Worm (Caenorhabditis elegans) whole organism, early embryonic: ENCODE measurements around the gene popl-1.

Experiments used
- B0310.2 ChIP-seq: sonication (generic microtip); optimal IDR thresholded peaks from 2 replicates; lab custom pipeline; 2016; ENCODE audit warnings: mild to moderate bottlenecking, missing genetic modification characterization, missing compliant biosample characterization
- F13C5.2 ChIP-seq: sonication (generic microtip); optimal IDR thresholded peaks from 2 replicates; lab custom pipeline; 2017; ENCODE audit warnings: mild to moderate bottlenecking, missing genetic modification characterization, inconsistent platforms, missing compliant biosample characterization
- aly-1 ChIP-seq: sonication (generic microtip); optimal IDR thresholded peaks from 2 replicates; lab custom pipeline; 2016; ENCODE audit warnings: missing genetic modification characterization, missing compliant biosample characterization
- ama-1 ChIP-seq: fragments of 150-350 bp; optimal IDR thresholded peaks from 2 replicates; lab custom pipeline; 2014
- ceh-13 ChIP-seq: fragments of 200-800 bp; sonication (Bioruptor generic); optimal IDR thresholded peaks from 2 replicates; lab custom pipeline; 2018; ENCODE audit warnings: mild to moderate bottlenecking, missing genetic modification characterization, missing compliant biosample characterization
- flt-1 ChIP-seq: fragments of 200-800 bp; sonication (Bioruptor generic); IDR thresholded peaks from 2 replicates; pipeline ENCODE4 v1.3.6; 2022; ENCODE audit warnings: missing genetic modification characterization, missing compliant biosample characterization
- hmg-4 ChIP-seq: fragments of 200-800 bp; sonication (Bioruptor generic); optimal IDR thresholded peaks from 2 replicates; lab custom pipeline; 2018; ENCODE audit warnings: mild to moderate bottlenecking, missing genetic modification characterization, missing compliant biosample characterization
- hnd-1 ChIP-seq: sonication (generic microtip); optimal IDR thresholded peaks from 2 replicates; lab custom pipeline; 2016; ENCODE audit warnings: missing genetic modification characterization, missing compliant biosample characterization
- pes-1 ChIP-seq: fragments of 200-800 bp; sonication (Bioruptor generic); IDR thresholded peaks from 2 replicates; pipeline ENCODE4 v1.3.6; 2022; ENCODE audit warnings: missing genetic modification reagents, missing genetic modification characterization, missing compliant biosample characterization
- scrt-1 ChIP-seq: fragments of 200-800 bp; sonication (Bioruptor generic); IDR thresholded peaks from 2 replicates; pipeline ENCODE4 v1.3.6; 2022; ENCODE audit warnings: missing genetic modification characterization, missing compliant biosample characterization
- sea-1 ChIP-seq: fragments of 200-800 bp; sonication (Bioruptor generic); conservative IDR thresholded peaks from 2 replicates; pipeline ENCODE4 v1.3.6; 2022; ENCODE audit warnings: missing genetic modification characterization, missing compliant biosample characterization
- tbx-11 ChIP-seq: fragments of 200-800 bp; sonication (Bioruptor generic); IDR thresholded peaks from 2 replicates; pipeline ENCODE4 v1.3.6; 2022; ENCODE audit warnings: missing genetic modification characterization, missing compliant biosample characterization
- tbx-37 ChIP-seq: fragments of 200-800 bp; sonication (Bioruptor generic); conservative IDR thresholded peaks from 2 replicates; pipeline ENCODE4 v1.3.6; 2022; ENCODE audit warnings: missing genetic modification reagents, missing genetic modification characterization, missing compliant biosample characterization
- tra-4 ChIP-seq: sonication (generic microtip); optimal IDR thresholded peaks from 2 replicates; lab custom pipeline; 2017; ENCODE audit warnings: missing genetic modification characterization, missing compliant biosample characterization

ce11 chrIII:6420995-6421404 lies 9.7 kb downstream of the popl-1 start:
- no peak for TF ChIP-seq hnd-1 (tag; lab: Kevin White, UChicago)
- no peak for TF ChIP-seq B0310.2 (tag; lab: Kevin White, UChicago)
- no peak for TF ChIP-seq ama-1 (lab: Kevin White, UChicago)
- TF ChIP-seq flt-1 (GFP tag; lab: Robert Waterston, UW) = no peak
- TF ChIP-seq scrt-1 (GFP tag; lab: Robert Waterston, UW) = no peak
- no peak for TF ChIP-seq tra-4 (tag; lab: Kevin White, UChicago)
- TF ChIP-seq F13C5.2 = no peak
- no peak for TF ChIP-seq sea-1 (GFP tag; lab: Robert Waterston, UW)
- no peak for TF ChIP-seq tbx-37 (GFP tag; lab: Robert Waterston, UW)
- TF ChIP-seq pes-1 (GFP tag; lab: Robert Waterston, UW) = no peak
- no peak for TF ChIP-seq tbx-11 (GFP tag; lab: Robert Waterston, UW)
- no peak for TF ChIP-seq hmg-4 (GFP tag; lab: Kevin White, UChicago)
- no peak for TF ChIP-seq aly-1 (tag; lab: Kevin White, UChicago)
- TF ChIP-seq ceh-13 (GFP tag; lab: Kevin White, UChicago) = no peak
